Worm (Caenorhabditis elegans): ENCODE measurements around the gene C04A11.2.
A peak's percentile ranks its signal among the peaks of the same experiment; 100 is the strongest.

C04A11.2 gene

DNA sequence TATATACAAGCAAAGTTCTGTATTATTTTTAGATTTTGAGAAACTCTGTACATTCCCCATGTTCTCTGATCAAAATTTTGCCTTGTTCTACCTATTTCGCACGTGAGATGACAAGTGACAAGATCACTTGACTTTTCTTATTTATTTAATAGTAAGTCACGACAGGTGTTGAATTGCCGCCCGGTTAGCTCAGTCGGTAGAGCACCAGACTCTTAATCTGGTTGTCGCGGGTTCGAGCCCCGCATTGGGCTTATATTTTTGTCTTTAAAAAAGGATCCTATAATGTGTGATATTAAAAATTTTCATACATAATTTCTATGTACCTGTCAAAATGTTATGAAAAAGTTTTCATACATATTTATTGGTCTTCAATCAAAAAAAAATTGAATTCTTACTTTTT is 46.1 kb upstream of the C04A11.2 start (continued):
- TF ChIP-seq aptf-3 (GFP tag; IDR thresholded peaks at IDR 0.05) (0 out of 2 replicates have a peak, but pooled peaks have one; percentile 80), dpff-1 (tag; optimal IDR thresholded peaks at IDR 0.05) (no peak), ceh-40 (GFP tag; IDR thresholded peaks at IDR 0.05) (0 out of 2 replicates have a peak, but pooled peaks have one; percentile 71), mcd-1 (GFP tag; IDR thresholded peaks at IDR 0.05) (no peak; the same call in 1 of the 2 replicates), B0019.2 (GFP tag; conservative IDR thresholded peaks at IDR 0.05) (no peak), bed-2 (GFP tag; IDR thresholded peaks at IDR 0.05) (no peak), ztf-3 (GFP tag; optimal IDR thresholded peaks at IDR 0.05) (no peak), him-1 (tag; optimal IDR thresholded peaks at IDR 0.05) (peak; percentile 59), zim-3 (tag; optimal IDR thresholded peaks at IDR 0.05) (no peak), bed-1 (GFP tag; IDR thresholded peaks at IDR 0.05) (no peak), ztf-18 (tag; optimal IDR thresholded peaks at IDR 0.05) (peak; percentile 61), ccch-3 (GFP tag; optimal IDR thresholded peaks at IDR 0.05) (no peak), Y53F4B.3 (GFP tag; IDR thresholded peaks at IDR 0.05) (no peak), rpc-1 (optimal IDR thresholded peaks at IDR 0.05) (peak; percentile 79), rpc-1 (tag; optimal IDR thresholded peaks at IDR 0.05) (peak; percentile 87), attf-5 (GFP tag; optimal IDR thresholded peaks at IDR 0.05) (no peak), ets-4 (GFP tag; optimal IDR thresholded peaks at IDR 0.05) (no peak), ceh-27 (GFP tag; optimal IDR thresholded peaks at IDR 0.05) (no peak), ekl-4 (GFP tag; IDR thresholded peaks at IDR 0.05) (no peak), F55B11.4 (tag; optimal IDR thresholded peaks at IDR 0.05; ENCODE audit: borderline replicate concordance, insufficient read depth) (no peak), dpl-1 (GFP tag; optimal IDR thresholded peaks at IDR 0.05) (no peak), Y56A3A.18 (GFP tag; IDR thresholded peaks at IDR 0.05) (peak; percentile 65; the same call in 1 of the 2 replicates), ztf-6 (GFP tag; IDR thresholded peaks at IDR 0.05) (no peak), sea-2 (GFP tag; IDR thresholded peaks at IDR 0.05) (no peak), nfyb-1 (GFP tag; IDR thresholded peaks at IDR 0.05) (no peak), tbx-9 (tag; optimal IDR thresholded peaks at IDR 0.05; ENCODE audit: borderline replicate concordance) (no peak), attf-3 (GFP tag; conservative IDR thresholded peaks at IDR 0.05) (no peak), madf-8 (GFP tag; conservative IDR thresholded peaks at IDR 0.05) (no peak), repo-1 (tag; optimal IDR thresholded peaks at IDR 0.05) (no peak), C06A6.2 (GFP tag; conservative IDR thresholded peaks at IDR 0.05) (no peak)

DNA sequence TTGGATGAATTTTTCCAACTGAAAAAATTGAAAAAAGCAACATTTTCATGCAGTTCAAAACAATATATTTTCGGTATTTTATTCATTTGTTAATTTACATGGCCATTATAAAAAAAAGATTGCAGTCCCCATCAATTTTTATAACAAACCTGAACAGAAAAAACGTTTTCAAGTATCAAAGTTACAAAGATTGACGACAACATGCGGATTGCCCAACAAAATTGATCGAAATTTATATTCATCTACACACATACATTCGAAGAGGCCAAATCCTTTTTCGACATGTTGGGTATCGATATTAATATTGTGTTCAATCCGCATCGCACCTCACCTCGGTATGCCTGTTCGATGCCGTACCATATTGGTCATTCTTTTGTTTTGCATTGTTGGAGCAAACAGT is 45.2 kb upstream of the C04A11.2 start, which contains the start of gene K11E4.1:
Gene K11E4.1, plus strand, starts transcription at position 301 of the 400 bp plus-strand sequence.
- TF ChIP-seq T07F8.4 (tag; optimal IDR thresholded peaks at IDR 0.05) (no peak), K12H6.12 (tag; optimal IDR thresholded peaks at IDR 0.05) (no peak), xnd-1 (tag; optimal IDR thresholded peaks at IDR 0.05) (no peak), mxl-1 (tag; optimal IDR thresholded peaks at IDR 0.05) (no peak), efl-1 (GFP tag; optimal IDR thresholded peaks at IDR 0.05) (no peak), ztf-25 (GFP tag; IDR thresholded peaks at IDR 0.05) (no peak), lin-40 (tag; optimal IDR thresholded peaks at IDR 0.05) (no peak), B0336.3 (GFP tag; IDR thresholded peaks at IDR 0.05) (no peak), ceh-79 (tag; optimal IDR thresholded peaks at IDR 0.05) (no peak), Y67H2A.10 (GFP tag; conservative IDR thresholded peaks at IDR 0.05) (no peak), unc-130 (GFP tag; optimal IDR thresholded peaks at IDR 0.05) (no peak), ztf-26 (tag; optimal IDR thresholded peaks at IDR 0.05) (no peak), F10E7.11 (tag; optimal IDR thresholded peaks at IDR 0.05) (no peak), snpc-1.1 (tag; optimal IDR thresholded peaks at IDR 0.05; ENCODE audit: insufficient read depth) (no peak), attf-5 (GFP tag; optimal IDR thresholded peaks at IDR 0.05) (no peak), ztf-28 (GFP tag; IDR thresholded peaks at IDR 0.05) (no peak), F37B4.10 (GFP tag; IDR thresholded peaks at IDR 0.05) (no peak), gei-17 (GFP tag; optimal IDR thresholded peaks at IDR 0.05) (no peak), Y95B8A.8 (GFP tag; IDR thresholded peaks at IDR 0.05) (no peak)
